Worm (Caenorhabditis elegans): ENCODE measurements around the gene C49F5.5.
A peak's percentile ranks its signal among the peaks of the same experiment; 100 is the strongest.

C49F5.5 gene

ce11 chrX:11992246-11992645 lies 6.3 kb downstream of the C49F5.5 start:
- TF ChIP-seq unc-62 (GFP tag; optimal IDR thresholded peaks at IDR 0.05) = no peak
- no peak for TF ChIP-seq elt-3 (tag; optimal IDR thresholded peaks at IDR 0.05)
- no peak for TF ChIP-seq nhr-11 (tag; optimal IDR thresholded peaks at IDR 0.05)
- TF ChIP-seq zag-1 (tag; optimal IDR thresholded peaks at IDR 0.05) = no peak
- TF ChIP-seq unc-39 (tag; optimal IDR thresholded peaks at IDR 0.05) = no peak
- no peak for TF ChIP-seq sem-4 (tag; optimal IDR thresholded peaks at IDR 0.05)
- no peak for TF ChIP-seq nhr-10 (tag; optimal IDR thresholded peaks at IDR 0.05)
- TF ChIP-seq Y55F3AM.14 (GFP tag; optimal IDR thresholded peaks at IDR 0.05) = no peak
- TF ChIP-seq nhr-21 (tag; optimal IDR thresholded peaks at IDR 0.05) = no peak

- TF ChIP-seq unc-62 (GFP tag; optimal IDR thresholded peaks at IDR 0.05) (no peak), elt-3 (tag; optimal IDR thresholded peaks at IDR 0.05) (no peak), nhr-10 (tag; optimal IDR thresholded peaks at IDR 0.05) (no peak), aly-2 (tag; optimal IDR thresholded peaks at IDR 0.05) (no peak), nhr-23 (tag; optimal IDR thresholded peaks at IDR 0.05) (no peak), ztf-1 (GFP tag; conservative IDR thresholded peaks at IDR 0.05) (no peak), snpc-4 (tag; optimal IDR thresholded peaks at IDR 0.05) (no peak), nhr-77 (tag; optimal IDR thresholded peaks at IDR 0.05) (no peak), peb-1 (tag; optimal IDR thresholded peaks at IDR 0.05) (no peak), lin-39 (tag; optimal IDR thresholded peaks at IDR 0.05) (no peak), nhr-11 (tag; optimal IDR thresholded peaks at IDR 0.05) (no peak), alr-1 (tag; optimal IDR thresholded peaks at IDR 0.05) (no peak), skn-1 (tag; optimal IDR thresholded peaks at IDR 0.05) (no peak), sma-9 (GFP tag; optimal IDR thresholded peaks at IDR 0.05) (no peak), sma-9 (tag; optimal IDR thresholded peaks at IDR 0.05) (no peak), dmd-4 (tag; optimal IDR thresholded peaks at IDR 0.05) (no peak), nhr-12 (tag; optimal IDR thresholded peaks at IDR 0.05) (no peak), sma-3 (GFP tag; optimal IDR thresholded peaks at IDR 0.05) (no peak), ceh-16 (tag; optimal IDR thresholded peaks at IDR 0.05) (no peak), ama-1 (optimal IDR thresholded peaks at IDR 0.05) (no peak)
Measured at ce11 chrX:11992778-11993177, 6.8 kb downstream of the C49F5.5 start.

ce11 chrX:11993327-11993726 lies 7.3 kb downstream of the C49F5.5 start:
- TF ChIP-seq blmp-1 (tag; optimal IDR thresholded peaks at IDR 0.05; ENCODE audit: insufficient read depth) (no peak), Y55F3AM.14 (GFP tag; optimal IDR thresholded peaks at IDR 0.05) (no peak), sma-3 (GFP tag; optimal IDR thresholded peaks at IDR 0.05) (peak; percentile 24), lin-39 (tag; optimal IDR thresholded peaks at IDR 0.05) (no peak), R02D3.7 (tag; optimal IDR thresholded peaks at IDR 0.05) (no peak), nhr-77 (tag; optimal IDR thresholded peaks at IDR 0.05) (no peak), F13H6.1 (tag; optimal IDR thresholded peaks at IDR 0.05) (no peak)

ce11 chrX:11994484-11994883 lies 8.5 kb downstream of the C49F5.5 start, which contains the start of gene C49F5.7:
TSS of gene C49F5.7 (plus strand) at chrX:11994784.
- TF ChIP-seq crh-2 (tag; optimal IDR thresholded peaks at IDR 0.05) (peak; percentile 14), elt-1 (tag; optimal IDR thresholded peaks at IDR 0.05) (no peak), ztf-11 (tag; optimal IDR thresholded peaks at IDR 0.05) (no peak)

- no peak for TF ChIP-seq nhr-12 (tag; optimal IDR thresholded peaks at IDR 0.05)
- no peak for TF ChIP-seq nhr-237 (tag; optimal IDR thresholded peaks at IDR 0.05)
- no peak for TF ChIP-seq unc-62 (GFP tag; optimal IDR thresholded peaks at IDR 0.05)
- TF ChIP-seq crh-2 (tag; optimal IDR thresholded peaks at IDR 0.05) = no peak
- no peak for TF ChIP-seq peb-1 (tag; optimal IDR thresholded peaks at IDR 0.05)
- no peak for TF ChIP-seq skn-1 (tag; optimal IDR thresholded peaks at IDR 0.05)
- no peak for TF ChIP-seq snpc-4 (tag; optimal IDR thresholded peaks at IDR 0.05)
- TF ChIP-seq nhr-11 (tag; optimal IDR thresholded peaks at IDR 0.05) = no peak
- TF ChIP-seq egl-27 (tag; optimal IDR thresholded peaks at IDR 0.05) = no peak
- TF ChIP-seq lin-11 (tag; optimal IDR thresholded peaks at IDR 0.05) = no peak
- no peak for TF ChIP-seq ztf-11 (tag; optimal IDR thresholded peaks at IDR 0.05)
- TF ChIP-seq nhr-21 (tag; optimal IDR thresholded peaks at IDR 0.05) = no peak
- no peak for TF ChIP-seq R02D3.7 (tag; optimal IDR thresholded peaks at IDR 0.05)
- no peak for TF ChIP-seq sma-9 (GFP tag; optimal IDR thresholded peaks at IDR 0.05)
- TF ChIP-seq sma-9 (tag; optimal IDR thresholded peaks at IDR 0.05) = no peak
- no peak for TF ChIP-seq C34F6.9 (tag; optimal IDR thresholded peaks at IDR 0.05)
- no peak for TF ChIP-seq Y55F3AM.14 (GFP tag; optimal IDR thresholded peaks at IDR 0.05)
- no peak for TF ChIP-seq mdl-1 (tag; optimal IDR thresholded peaks at IDR 0.05)
Measured at ce11 chrX:11996606-11997005, 10.6 kb downstream of the C49F5.5 start.

Measured in whole organism, L2 larva.